Fruit fly (Drosophila melanogaster) Kc167 (cell line): ENCODE results near the gene Hesr.

Experiments
- Myc ChIP-seq: fragments of >200 bp; optimal IDR thresholded peaks from 2 replicates; lab custom pipeline; 2017; ENCODE audit warnings: missing external identifiers
- Sin3A ChIP-seq: fragments of >200 bp; optimal IDR thresholded peaks from 2 replicates; lab custom pipeline; 2018; ENCODE audit warnings: missing external identifiers
- h ChIP-seq: fragments of >200 bp; optimal IDR thresholded peaks from 3 replicates; lab custom pipeline; 2018; ENCODE audit warnings: missing external identifiers
- insv ChIP-seq: fragments of >200 bp; optimal IDR thresholded peaks from 3 replicates; lab custom pipeline; 2018; ENCODE audit warnings: missing external identifiers
- psq ChIP-seq: fragments of >200 bp; optimal IDR thresholded peaks from 2 replicates; lab custom pipeline; 2017; ENCODE audit warnings: missing external identifiers

DNA sequence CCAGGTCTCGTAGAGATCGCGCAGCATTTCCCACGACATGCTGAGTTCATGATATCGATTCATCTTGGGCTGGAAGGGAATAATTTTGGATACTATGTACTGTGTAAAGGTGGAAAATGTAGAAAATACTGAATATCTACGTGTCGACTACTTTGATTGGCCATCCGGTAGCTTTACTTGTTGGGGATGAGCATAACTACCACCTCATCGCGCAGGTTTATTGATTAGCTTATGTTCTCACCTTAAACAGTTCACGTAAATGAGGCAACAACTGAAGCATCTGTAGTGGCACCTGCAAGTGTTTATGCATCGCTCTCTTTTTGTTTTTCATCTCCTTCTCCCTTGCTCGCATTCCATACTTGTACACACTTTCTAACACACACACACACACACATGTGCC lies 25.6 kb downstream of the Hesr start, which contains the start of gene Andorra:
- TF ChIP-seq insv (lab: Kevin White, UChicago) (no peak), Sin3A (no peak), h (lab: Kevin White, UChicago) (no peak), Myc (lab: Kevin White, UChicago) (no peak), psq (lab: Kevin White, UChicago) (no peak)
